Fruit fly (Drosophila melanogaster): ENCODE results near the gene X11L.

X11L gene

DNA sequence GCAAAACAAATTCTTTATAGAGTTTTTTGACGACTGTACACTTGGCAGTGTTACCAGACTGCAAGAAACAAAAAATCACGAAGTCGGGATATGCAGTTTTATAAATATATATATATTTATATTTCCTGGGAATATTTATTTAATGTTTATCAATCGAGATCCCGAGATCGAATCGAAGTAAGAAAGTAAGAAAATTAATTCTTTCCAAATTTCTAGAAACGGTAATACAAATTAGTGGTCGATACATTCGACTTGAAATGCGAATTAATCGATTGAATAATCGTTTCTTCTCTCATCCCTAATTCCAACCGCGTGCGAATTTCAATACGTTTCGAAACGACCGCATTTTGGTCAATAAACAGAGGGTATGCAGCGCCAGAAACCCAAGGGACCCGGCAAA, 36.6 kb downstream of the X11L start, which contains the start of the genes CG8289 and CG5800 (continued):
- no peak for TF ChIP-seq bigmax (GFP tag; optimal IDR thresholded peaks at IDR 0.05)
- TF ChIP-seq schlank (tag; optimal IDR thresholded peaks at IDR 0.05), result no peak
- TF ChIP-seq CG8944 (GFP tag; optimal IDR thresholded peaks at IDR 0.05), result no peak
- TF ChIP-seq CG11456 (GFP tag; IDR thresholded peaks at IDR 0.05), result no peak
- TF ChIP-seq CG13296 (GFP tag; optimal IDR thresholded peaks at IDR 0.05), result no peak
- TF ChIP-seq br (optimal IDR thresholded peaks at IDR 0.05), result no peak
- peak; percentile 74 for TF ChIP-seq CG9797 (GFP tag; optimal IDR thresholded peaks at IDR 0.05)
- TF ChIP-seq Ets65A (GFP tag), result no peak
- TF ChIP-seq klu (GFP tag; IDR thresholded peaks at IDR 0.05), result no peak
- TF ChIP-seq usp (GFP tag; optimal IDR thresholded peaks at IDR 0.05), result no peak
- TF ChIP-seq amos (GFP tag; IDR thresholded peaks at IDR 0.05; ENCODE audit: partially characterized antibody), result peak; percentile 68
- no peak for TF ChIP-seq CG15269 (tag; optimal IDR thresholded peaks at IDR 0.05)
- TF ChIP-seq NFAT (GFP tag; IDR thresholded peaks at IDR 0.05), result no peak
- TF ChIP-seq CG8388 (GFP tag; optimal IDR thresholded peaks at IDR 0.05), result no peak
- TF ChIP-seq gce (GFP tag; IDR thresholded peaks at IDR 0.05), result no peak
- no peak for TF ChIP-seq prd (optimal IDR thresholded peaks at IDR 0.05)
- TF ChIP-seq prd (GFP tag; IDR thresholded peaks at IDR 0.05), result no peak
- TF ChIP-seq Deaf1 (tag; optimal IDR thresholded peaks at IDR 0.05), result no peak
- TF ChIP-seq CG12071 (GFP tag; optimal IDR thresholded peaks at IDR 0.05), result no peak
- no peak for TF ChIP-seq HLH54F (GFP tag; optimal IDR thresholded peaks at IDR 0.05)
- TF ChIP-seq peb (GFP tag; IDR thresholded peaks at IDR 0.05), result no peak
- peak; percentile 19 for TF ChIP-seq CG10979 (tag; optimal IDR thresholded peaks at IDR 0.05)
- no peak for TF ChIP-seq hkb (optimal IDR thresholded peaks at IDR 0.05)
- TF ChIP-seq hkb (GFP tag; IDR thresholded peaks at IDR 0.05), result no peak
- no peak for TF ChIP-seq CG3163 (GFP tag; optimal IDR thresholded peaks at IDR 0.05)
- no peak for TF ChIP-seq Kr (GFP tag; optimal IDR thresholded peaks at IDR 0.05)
- TF ChIP-seq CG10959 (GFP tag; IDR thresholded peaks at IDR 0.05), result no peak
- no peak for TF ChIP-seq D19B (GFP tag; optimal IDR thresholded peaks at IDR 0.05)
- TF ChIP-seq sima (GFP tag; optimal IDR thresholded peaks at IDR 0.05), result no peak
- TF ChIP-seq Lim3 (GFP tag; IDR thresholded peaks at IDR 0.05), result no peak
- no peak for TF ChIP-seq CG4820 (GFP tag; optimal IDR thresholded peaks at IDR 0.05)
- TF ChIP-seq fu2 (GFP tag; optimal IDR thresholded peaks at IDR 0.05), result no peak
- TF ChIP-seq Camta (GFP tag; optimal IDR thresholded peaks at IDR 0.05), result no peak
- TF ChIP-seq CG9727 (GFP tag; optimal IDR thresholded peaks at IDR 0.05), result no peak
- peak; percentile 2 for TF ChIP-seq CG4617 (GFP tag; optimal IDR thresholded peaks at IDR 0.05; ENCODE audit: borderline replicate concordance)
- TF ChIP-seq CG12219 (GFP tag; optimal IDR thresholded peaks at IDR 0.05), result no peak
- no peak for TF ChIP-seq CG17385 (GFP tag; optimal IDR thresholded peaks at IDR 0.05)
- TF ChIP-seq crc (GFP tag; optimal IDR thresholded peaks at IDR 0.05), result no peak
- no peak for TF ChIP-seq sim (GFP tag; IDR thresholded peaks at IDR 0.05)
- peak; percentile 58 for TF ChIP-seq E2f2 (GFP tag; IDR thresholded peaks at IDR 0.05)
- TF ChIP-seq Fer3 (tag; optimal IDR thresholded peaks at IDR 0.05), result no peak
- peak; percentile 15 for TF ChIP-seq CG12299 (tag; optimal IDR thresholded peaks at IDR 0.05)
- no peak for TF ChIP-seq CG7357 (GFP tag; IDR thresholded peaks at IDR 0.05)
- TF ChIP-seq sisA (GFP tag; IDR thresholded peaks at IDR 0.05), result no peak
- TF ChIP-seq luna (GFP tag; optimal IDR thresholded peaks at IDR 0.05), result no peak
- TF ChIP-seq CG16815 (GFP tag; optimal IDR thresholded peaks at IDR 0.05), result no peak
- TF ChIP-seq az2 (GFP tag; optimal IDR thresholded peaks at IDR 0.05), result no peak
- TF ChIP-seq bbx (GFP tag; IDR thresholded peaks at IDR 0.05; ENCODE audit: partially characterized antibody), result peak; percentile 69
- no peak for TF ChIP-seq grn (GFP tag; optimal IDR thresholded peaks at IDR 0.05)
- no peak for TF ChIP-seq Xrp1 (GFP tag; IDR thresholded peaks at IDR 0.05)
- TF ChIP-seq CG4730 (GFP tag; IDR thresholded peaks at IDR 0.05), result no peak
- TF ChIP-seq NC2α (GFP tag; optimal IDR thresholded peaks at IDR 0.05), result no peak
- no peak for TF ChIP-seq dmrt11E (tag; optimal IDR thresholded peaks at IDR 0.05)
- no peak for TF ChIP-seq ewg (GFP tag; optimal IDR thresholded peaks at IDR 0.05)

Data from whole organism, embryonic.